Fruit fly (Drosophila melanogaster): ENCODE results near the gene Sgs3.

- TF ChIP-seq CG6689 (GFP tag; IDR thresholded peaks at IDR 0.05) (no peak), Hey (tag; optimal IDR thresholded peaks at IDR 0.05) (no peak), trh (GFP tag; optimal IDR thresholded peaks at IDR 0.05) (no peak), psq (GFP tag; optimal IDR thresholded peaks at IDR 0.05) (no peak), Six4 (GFP tag; optimal IDR thresholded peaks at IDR 0.05) (no peak)
These were observed 20.1 kb upstream of the Sgs3 start for dm6 chr3L:11491874-11492268.

All from whole organism, embryonic.